Worm (Caenorhabditis elegans) whole organism, L1 larva: ENCODE data around the gene cutl-1.

ENCODE experiments used
- lin-13 ChIP-seq: fragments of 150-350 bp; optimal IDR thresholded peaks from 2 replicates; lab custom pipeline; 2014; ENCODE audit warnings: missing biosample characterization, missing genetic modification reagents, missing genetic modification characterization
- snu-23 ChIP-seq: sonication (generic microtip); optimal IDR thresholded peaks from 2 replicates; lab custom pipeline; 2016; ENCODE audit warnings: missing genetic modification characterization, missing compliant biosample characterization

DNA sequence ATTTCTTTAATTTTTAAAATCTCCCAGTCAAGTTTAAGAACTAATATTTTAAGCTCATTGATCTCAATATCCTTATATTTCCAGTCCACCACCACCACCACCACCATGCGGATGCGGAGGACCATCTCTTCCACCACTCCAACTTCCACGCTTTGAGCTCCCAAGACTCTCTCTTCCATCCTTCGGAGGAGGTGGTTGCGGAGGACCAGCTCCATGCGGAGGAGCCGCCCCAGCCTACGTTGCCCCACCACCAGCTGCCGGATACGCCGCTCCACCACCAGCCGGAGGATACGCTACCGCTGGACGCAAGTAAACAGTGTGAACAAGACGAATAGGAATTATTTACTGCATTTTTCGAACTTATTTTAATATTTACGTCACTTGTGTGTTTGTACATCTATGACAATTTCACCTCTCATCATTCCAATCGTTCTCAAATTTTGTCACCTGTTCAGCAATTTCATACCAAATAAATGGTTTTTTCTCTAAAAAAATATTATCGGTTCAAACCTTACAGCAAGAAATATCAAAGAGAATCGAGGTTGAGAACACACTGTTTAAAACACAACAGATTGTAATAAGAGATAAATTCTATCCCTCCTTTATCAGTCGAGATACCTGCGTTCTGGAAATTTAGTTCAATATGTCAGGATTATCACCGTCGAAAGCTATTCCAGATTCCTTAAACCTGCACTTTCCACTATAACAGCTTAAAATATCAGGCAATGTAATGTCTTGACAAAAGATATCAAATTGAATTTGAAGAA lies 5.5 kb upstream of the cutl-1 start:
- TF ChIP-seq lin-13 (GFP tag; lab: Kevin White, UChicago) (no peak), snu-23 (GFP tag; lab: Kevin White, UChicago) (no peak)
